Fruit fly (Drosophila melanogaster) whole organism, prepupa: ENCODE results near the gene Cks85A.

ENCODE experiments used
- Blimp-1 ChIP-seq: fragments of 200-800 bp; sonication (Bioruptor generic); optimal IDR thresholded peaks from 3 replicates; lab custom pipeline; 2017; ENCODE audit warnings: missing biosample characterization, missing genetic modification characterization, mild to moderate bottlenecking, moderate library complexity, missing genetic modification reagents
- CG11902 ChIP-seq: fragments of 200-800 bp; sonication (Bioruptor generic); optimal IDR thresholded peaks from 3 replicates; lab custom pipeline; 2016; ENCODE audit warnings: missing biosample characterization, missing genetic modification characterization
- CG15336 ChIP-seq: fragments of 200-800 bp; sonication (Bioruptor generic); IDR thresholded peaks from 2 replicates; pipeline ENCODE4 v1.3.6; 2022; ENCODE audit warnings: missing biosample characterization, missing genetic modification characterization
- CG1621 ChIP-seq: fragments of 200-800 bp; sonication (Bioruptor generic); optimal IDR thresholded peaks from 3 replicates; lab custom pipeline; 2018; ENCODE audit warnings: missing biosample characterization, mild to moderate bottlenecking, missing genetic modification characterization
- CG32006 ChIP-seq: fragments of 200-800 bp; sonication (Bioruptor generic); optimal IDR thresholded peaks from 3 replicates; lab custom pipeline; 2017; ENCODE audit warnings: missing biosample characterization, mild to moderate bottlenecking, missing genetic modification characterization
- CG34406 ChIP-seq: fragments of 200-800 bp; sonication (Bioruptor generic); optimal IDR thresholded peaks from 3 replicates; lab custom pipeline; 2016; ENCODE audit warnings: missing biosample characterization, missing genetic modification characterization
- CG8632 ChIP-seq: fragments of 200-800 bp; sonication (Bioruptor generic); optimal IDR thresholded peaks from 3 replicates; lab custom pipeline; 2016; ENCODE audit warnings: missing biosample characterization, missing genetic modification characterization
- Gug ChIP-seq: fragments of 200-800 bp; sonication (Bioruptor generic); IDR thresholded peaks from 2 replicates; pipeline ENCODE4 v1.3.6; 2022; ENCODE audit warnings: missing biosample characterization, missing genetic modification characterization
- Hr38 ChIP-seq: sonication (Bioruptor generic); optimal IDR thresholded peaks from 2 replicates; lab custom pipeline; 2016; ENCODE audit warnings: missing biosample characterization, missing genetic modification characterization
- OdsH ChIP-seq: fragments of 200-800 bp; sonication (Bioruptor generic); optimal IDR thresholded peaks from 3 replicates; lab custom pipeline; 2016; ENCODE audit warnings: missing biosample characterization, missing genetic modification characterization
- Sox14 ChIP-seq: fragments of 200-800 bp; sonication (Bioruptor generic); optimal IDR thresholded peaks from 3 replicates; lab custom pipeline; 2016; ENCODE audit warnings: missing biosample characterization, missing genetic modification characterization
- fd85E ChIP-seq: fragments of 200-800 bp; sonication (Bioruptor generic); optimal IDR thresholded peaks from 3 replicates; lab custom pipeline; 2016; ENCODE audit warnings: missing biosample characterization, missing genetic modification characterization
- lz ChIP-seq: fragments of 200-800 bp; sonication (Bioruptor generic); optimal IDR thresholded peaks from 3 replicates; lab custom pipeline; 2016; ENCODE audit warnings: missing biosample characterization, missing genetic modification characterization
- pdm3 ChIP-seq: fragments of 200-800 bp; sonication (Bioruptor generic); optimal IDR thresholded peaks from 3 replicates; lab custom pipeline; 2016; ENCODE audit warnings: missing biosample characterization, missing genetic modification characterization

- TF ChIP-seq CG32006 (GFP tag; lab: Kevin White, UChicago): no peak
- no peak for TF ChIP-seq Blimp-1 (GFP tag; lab: Kevin White, UChicago)
- TF ChIP-seq lz (GFP tag; lab: Kevin White, UChicago): no peak
- TF ChIP-seq OdsH (GFP tag; lab: Kevin White, UChicago): no peak
- TF ChIP-seq CG8632: no peak
- no peak for TF ChIP-seq CG15336 (GFP tag; lab: Robert Waterston, UW)
- no peak for TF ChIP-seq pdm3
- no peak for TF ChIP-seq CG11902 (GFP tag; lab: Kevin White, UChicago)
- no peak for TF ChIP-seq CG1621
- no peak for TF ChIP-seq CG34406 (GFP tag; lab: Kevin White, UChicago)
- no peak for TF ChIP-seq Hr38 (GFP tag; lab: Kevin White, UChicago)
- no peak for TF ChIP-seq Gug (GFP tag; lab: Robert Waterston, UW)
- TF ChIP-seq fd85E (GFP tag; lab: Kevin White, UChicago): no peak
- TF ChIP-seq Sox14 (GFP tag; lab: Kevin White, UChicago): no peak
Measured at dm6 chr3R:8680611-8681010, 37.6 kb downstream of the Cks85A start.
